Worm (Caenorhabditis elegans): ENCODE measurements around the gene rad-23.

The rad-23 gene

DNA sequence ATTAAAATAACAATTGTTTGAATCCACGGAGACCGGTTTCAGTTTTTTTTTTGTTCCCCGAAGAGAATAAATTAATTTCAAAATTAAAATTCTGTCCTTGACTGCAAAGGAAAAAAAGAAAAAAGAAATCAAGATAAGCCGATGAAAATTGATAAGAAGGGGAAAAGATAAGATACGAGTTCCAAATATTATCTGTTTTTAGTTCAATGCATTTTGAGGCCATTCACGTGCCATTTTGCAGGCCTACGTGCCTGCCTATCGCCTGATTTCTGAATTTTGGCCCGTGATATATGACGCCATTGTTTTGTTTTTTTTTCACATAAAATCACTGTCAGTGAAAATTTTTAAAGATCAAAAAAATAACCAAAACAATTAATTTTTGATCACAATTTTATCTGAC lies 41.1 kb downstream of the rad-23 start (continued):
- TF ChIP-seq pqm-1 (tag; optimal IDR thresholded peaks at IDR 0.05) (peak; percentile 18), sup-37 (GFP tag; optimal IDR thresholded peaks at IDR 0.05) (no peak), lin-39 (tag; optimal IDR thresholded peaks at IDR 0.05) (no peak), ceh-8 (GFP tag; optimal IDR thresholded peaks at IDR 0.05) (no peak), blmp-1 (tag; optimal IDR thresholded peaks at IDR 0.05) (peak; percentile 50), snu-23 (GFP tag; optimal IDR thresholded peaks at IDR 0.05) (no peak), ceh-88 (GFP tag; IDR thresholded peaks at IDR 0.05) (no peak), isw-1 (GFP tag; IDR thresholded peaks at IDR 0.05) (no peak), sptf-1 (tag; optimal IDR thresholded peaks at IDR 0.05) (no peak), rnt-1 (tag; optimal IDR thresholded peaks at IDR 0.05) (no peak), mab-9 (GFP tag; IDR thresholded peaks at IDR 0.05) (no peak), elt-2 (tag; optimal IDR thresholded peaks at IDR 0.05) (peak; percentile 80), zip-4 (GFP tag; optimal IDR thresholded peaks at IDR 0.05) (no peak), ceh-63 (GFP tag; optimal IDR thresholded peaks at IDR 0.05) (no peak), lin-13 (GFP tag; optimal IDR thresholded peaks at IDR 0.05) (no peak), lin-15B (tag; optimal IDR thresholded peaks at IDR 0.05) (no peak), nhr-237 (tag; optimal IDR thresholded peaks at IDR 0.05) (no peak), snpc-4 (tag; optimal IDR thresholded peaks at IDR 0.05) (no peak), zag-1 (tag; optimal IDR thresholded peaks at IDR 0.05) (no peak), lir-3 (tag; optimal IDR thresholded peaks at IDR 0.05; ENCODE audit: poor library complexity) (no peak), lsy-2 (tag; optimal IDR thresholded peaks at IDR 0.05) (peak in 1 of 2 experiments; percentile 20), ceh-90 (tag; optimal IDR thresholded peaks at IDR 0.05) (no peak), efl-1 (optimal IDR thresholded peaks at IDR 0.05) (no peak), efl-1 (GFP tag; optimal IDR thresholded peaks at IDR 0.05 in 1 of 2) (no peak), Y116A8C.19 (tag; optimal IDR thresholded peaks at IDR 0.05; ENCODE audit: borderline replicate concordance) (no peak), dpl-1 (GFP tag; optimal IDR thresholded peaks at IDR 0.05) (no peak), pax-3 (tag; optimal IDR thresholded peaks at IDR 0.05) (no peak), efl-3 (GFP tag; optimal IDR thresholded peaks at IDR 0.05) (no peak), irx-1 (tag; optimal IDR thresholded peaks at IDR 0.05) (no peak), C34B4.2 (tag; optimal IDR thresholded peaks at IDR 0.05) (no peak), nhr-11 (tag; optimal IDR thresholded peaks at IDR 0.05) (no peak), jun-1 (tag; optimal IDR thresholded peaks at IDR 0.05) (no peak), nhr-84 (tag; optimal IDR thresholded peaks at IDR 0.05) (no peak), fkh-8 (tag; optimal IDR thresholded peaks at IDR 0.05) (no peak), mep-1 (tag; optimal IDR thresholded peaks at IDR 0.05) (no peak), lin-35 (GFP tag; optimal IDR thresholded peaks at IDR 0.05) (peak in 1 of 2 experiments; percentile 44), nhr-71 (tag; optimal IDR thresholded peaks at IDR 0.05) (peak; percentile 23), egl-13 (tag; optimal IDR thresholded peaks at IDR 0.05) (no peak), F16B12.6 (tag; optimal IDR thresholded peaks at IDR 0.05) (no peak), unc-30 (tag; optimal IDR thresholded peaks at IDR 0.05) (no peak), vab-15 (tag; optimal IDR thresholded peaks at IDR 0.05) (no peak), fkh-10 (GFP tag; optimal IDR thresholded peaks at IDR 0.05) (no peak), tlp-1 (tag; optimal IDR thresholded peaks at IDR 0.05) (peak; percentile 55), tbx-2 (tag; optimal IDR thresholded peaks at IDR 0.05) (no peak), unc-86 (tag; optimal IDR thresholded peaks at IDR 0.05) (no peak), nhr-20 (tag; optimal IDR thresholded peaks at IDR 0.05) (peak; percentile 40), C04F5.9 (tag; optimal IDR thresholded peaks at IDR 0.05) (no peak)
